Worm (Caenorhabditis elegans): ENCODE results near the gene F21H12.3.

ce11 chrII:6080743-6081142, 2.0 kb upstream of the F21H12.3 start, which contains the start of gene fbf-1:
- no peak for TF ChIP-seq dsc-1 (tag; optimal IDR thresholded peaks at IDR 0.05)
- no peak for TF ChIP-seq lsy-2 (tag; optimal IDR thresholded peaks at IDR 0.05)
- no peak for TF ChIP-seq ceh-88 (GFP tag; IDR thresholded peaks at IDR 0.05)
- TF ChIP-seq nhr-76 (tag; optimal IDR thresholded peaks at IDR 0.05): no peak
- no peak for TF ChIP-seq zag-1 (tag; optimal IDR thresholded peaks at IDR 0.05)
- TF ChIP-seq aha-1 (tag; optimal IDR thresholded peaks at IDR 0.05): no peak
- TF ChIP-seq ztf-11 (tag; optimal IDR thresholded peaks at IDR 0.05): no peak
- TF ChIP-seq C34B4.2 (tag; optimal IDR thresholded peaks at IDR 0.05): no peak
- no peak for TF ChIP-seq snpc-4 (tag; optimal IDR thresholded peaks at IDR 0.05)
- TF ChIP-seq alr-1 (tag; optimal IDR thresholded peaks at IDR 0.05; ENCODE audit: borderline replicate concordance): no peak
- TF ChIP-seq ceh-63 (GFP tag; optimal IDR thresholded peaks at IDR 0.05): no peak

Measured in whole organism, L1 larva.